Worm (Caenorhabditis elegans) whole organism, late embryonic: ENCODE data around the gene daf-18.
"Not testable (repeated sequence)": the region's sequence is repeated elsewhere in the genome, so short reads cannot be mapped to it uniquely, and the experiment has no call there.

Source experiments
- C38D4.7 ChIP-seq: fragments of 200-800 bp; sonication (Bioruptor generic); optimal IDR thresholded peaks from 2 replicates; lab custom pipeline; 2018; ENCODE audit warnings: mild to moderate bottlenecking, missing genetic modification characterization, moderate library complexity, missing compliant biosample characterization
- F13H6.1 ChIP-seq: sonication (generic microtip); optimal IDR thresholded peaks from 2 replicates; lab custom pipeline; 2016; ENCODE audit warnings: missing genetic modification characterization, missing compliant biosample characterization
- K09A11.1 ChIP-seq: sonication (generic microtip); optimal IDR thresholded peaks from 2 replicates; lab custom pipeline; 2017; ENCODE audit warnings: antibody characterized with exemption, mild to moderate bottlenecking, missing genetic modification characterization, missing compliant biosample characterization; ENCODE audit not compliant: insufficient read depth
- ahr-1 ChIP-seq: sonication (generic microtip); optimal IDR thresholded peaks from 2 replicates; lab custom pipeline; 2016; ENCODE audit warnings: missing genetic modification characterization, missing compliant biosample characterization
- ama-1 ChIP-seq: fragments of 150-350 bp; optimal IDR thresholded peaks from 2 replicates; lab custom pipeline; 2014
- ets-4 ChIP-seq: sonication (generic microtip); optimal IDR thresholded peaks from 2 replicates; lab custom pipeline; 2016; ENCODE audit warnings: missing genetic modification characterization, missing compliant biosample characterization
- eyg-1 ChIP-seq: sonication (generic microtip); optimal IDR thresholded peaks from 2 replicates; lab custom pipeline; 2016; ENCODE audit warnings: missing genotype, missing genetic modification characterization, missing compliant biosample characterization
- fkh-6 ChIP-seq: sonication (generic microtip); optimal IDR thresholded peaks from 2 replicates; lab custom pipeline; 2016; ENCODE audit warnings: missing genetic modification characterization, missing compliant biosample characterization
- hlh-30 ChIP-seq: sonication (generic microtip); optimal IDR thresholded peaks from 2 replicates; lab custom pipeline; 2017; ENCODE audit warnings: antibody characterized with exemption, missing genetic modification characterization, missing compliant biosample characterization; ENCODE audit not compliant: insufficient read depth
- nfya-1 ChIP-seq: sonication (generic microtip); optimal IDR thresholded peaks from 2 replicates; lab custom pipeline; 2017; ENCODE audit warnings: missing genetic modification characterization, mild to moderate bottlenecking, missing compliant biosample characterization, antibody characterized with exemption, moderate library complexity
- pqm-1 ChIP-seq: sonication (generic microtip); optimal IDR thresholded peaks from 2 replicates; lab custom pipeline; 2016; ENCODE audit warnings: missing genetic modification characterization, missing compliant biosample characterization
- unc-3 ChIP-seq, 2 experiments: fragments of 200-800 bp in 1 of 2; sonication (Bioruptor generic) in 1 of 2; sonication (generic microtip) in 1 of 2; conservative IDR thresholded peaks in 1 of 2; optimal IDR thresholded peaks in 1 of 2; 2 replicates each; pipeline versions ENCODE4 v1.3.6 to Lab custom; 2016 to 2022; ENCODE audit warnings: missing compliant biosample characterization in 2 of 2, missing genetic modification characterization in 2 of 2, missing genetic modification reagents in 1 of 2
- unc-55 ChIP-seq: sonication (generic microtip); optimal IDR thresholded peaks from 2 replicates; lab custom pipeline; 2017; ENCODE audit warnings: missing biosample characterization, missing genetic modification reagents, missing genetic modification characterization
- unc-86 ChIP-seq: sonication (generic microtip); optimal IDR thresholded peaks from 2 replicates; lab custom pipeline; 2016; ENCODE audit warnings: missing genetic modification characterization, missing compliant biosample characterization

ce11 chrIV:385150-385937 is 39.6 kb downstream of the daf-18 start, which contains the start of gene rps-24:
- TF ChIP-seq C38D4.7 (GFP tag; lab: Kevin White, UChicago) (peak; percentile 51), nfya-1 (tag; lab: Kevin White, UChicago) (peak; percentile 86), unc-3 (GFP tag; conservative IDR thresholded peaks at IDR 0.05; lab: Robert Waterston, UW) (peak; percentile 69), unc-3 (tag; optimal IDR thresholded peaks at IDR 0.05; lab: Kevin White, UChicago) (peak; percentile 81), K09A11.1 (tag; lab: Kevin White, UChicago) (peak; percentile 17), fkh-6 (tag; lab: Kevin White, UChicago) (peak; percentile 86), unc-86 (tag; lab: Kevin White, UChicago) (peak; percentile 86), pqm-1 (tag; lab: Kevin White, UChicago) (peak; percentile 97), eyg-1 (tag; lab: Kevin White, UChicago) (peak; percentile 70), ahr-1 (peak; percentile 93), ets-4 (tag; lab: Kevin White, UChicago) (peak; percentile 96), F13H6.1 (tag; lab: Kevin White, UChicago) (peak; percentile 96), hlh-30 (tag; lab: Kevin White, UChicago) (peak; percentile 26)
- not testable (repeated sequence) for TF ChIP-seq ama-1 (lab: Kevin White, UChicago); unc-55
